Fruit fly (Drosophila melanogaster) Kc167 (cell line): ENCODE data around the gene CG5191.

ENCODE experiments used
- h ChIP-seq: fragments of >200 bp; optimal IDR thresholded peaks from 3 replicates; lab custom pipeline; 2018; ENCODE audit warnings: missing external identifiers
- insv ChIP-seq: fragments of >200 bp; optimal IDR thresholded peaks from 3 replicates; lab custom pipeline; 2018; ENCODE audit warnings: missing external identifiers
- psq ChIP-seq: fragments of >200 bp; optimal IDR thresholded peaks from 2 replicates; lab custom pipeline; 2017; ENCODE audit warnings: missing external identifiers

dm6 chr3R:20594194-20595144 lies 33.8 kb downstream of the CG5191 start:
- TF ChIP-seq psq (lab: Kevin White, UChicago) (no peak), h (no peak), insv (lab: Kevin White, UChicago) (no peak)
